Worm (Caenorhabditis elegans) whole organism, L1 larva: Measurements from ENCODE around the gene algn-12.

Experiments
- C34B4.2 ChIP-seq: sonication (generic microtip); optimal IDR thresholded peaks from 2 replicates; lab custom pipeline; 2017; ENCODE audit warnings: mild to moderate bottlenecking, missing genetic modification characterization, missing compliant biosample characterization
- blmp-1 ChIP-seq: fragments of 150-350 bp; optimal IDR thresholded peaks from 2 replicates; lab custom pipeline; 2014; ENCODE audit warnings: missing biosample characterization, missing genetic modification characterization
- ces-1 ChIP-seq: fragments of 150-350 bp; optimal IDR thresholded peaks from 2 replicates; lab custom pipeline; 2014; ENCODE audit warnings: missing biosample characterization, missing genetic modification reagents, missing genetic modification characterization
- efl-1 ChIP-seq, 4 experiments: fragments of 150-350 bp; optimal IDR thresholded peaks in 3 of 4; peaks in 1 of 4; 1 replicate in 1 of 4; 2 replicates in 3 of 4; lab custom pipeline; 2014; ENCODE audit warnings: missing biosample characterization in 2 of 4, missing genetic modification characterization in 2 of 4, missing genetic modification reagents in 2 of 4
- fkh-10 ChIP-seq: sonication (generic microtip); optimal IDR thresholded peaks from 2 replicates; lab custom pipeline; 2017; ENCODE audit warnings: missing biosample characterization, missing genetic modification reagents, missing genetic modification characterization
- lir-3 ChIP-seq: sonication (generic microtip); optimal IDR thresholded peaks from 2 replicates; lab custom pipeline; 2016; ENCODE audit warnings: mild to moderate bottlenecking, missing genetic modification characterization, moderate library complexity, missing compliant biosample characterization; ENCODE audit not compliant: poor library complexity
- snpc-4 ChIP-seq: fragments of 150-350 bp; optimal IDR thresholded peaks from 2 replicates; lab custom pipeline; 2014; ENCODE audit warnings: missing biosample characterization, missing genetic modification characterization
- unc-62 ChIP-seq: fragments of 150-350 bp; optimal IDR thresholded peaks from 2 replicates; lab custom pipeline; 2014; ENCODE audit warnings: missing biosample characterization, missing genetic modification reagents, missing genetic modification characterization

- TF ChIP-seq efl-1 (optimal IDR thresholded peaks at IDR 0.05; lab: Kevin White, UChicago) = no peak
- TF ChIP-seq efl-1 (GFP tag; optimal IDR thresholded peaks at IDR 0.05 in 1 of 2; lab: Kevin White, UChicago) = peak in 1 of 2 experiments; percentile 66
- TF ChIP-seq lir-3 (tag; lab: Kevin White, UChicago) = no peak
- no peak for TF ChIP-seq fkh-10
- TF ChIP-seq blmp-1 = peak; percentile 68
- no peak for TF ChIP-seq snpc-4 (tag; lab: Kevin White, UChicago)
- TF ChIP-seq ces-1 (GFP tag; lab: Kevin White, UChicago) = no peak
- no peak for TF ChIP-seq unc-62 (GFP tag; lab: Kevin White, UChicago)
- TF ChIP-seq C34B4.2 (tag; lab: Kevin White, UChicago) = no peak
Observed at ce11 chrV:8044957-8045356, 10.0 kb downstream of the algn-12 start.
